Fruit fly (Drosophila melanogaster) whole organism, pupa: ENCODE measurements around the gene Polr2D.

Experiments
- CG12605 ChIP-seq: fragments of 200-800 bp; sonication (Bioruptor generic); IDR thresholded peaks from 2 replicates; pipeline ENCODE4 v1.3.6; 2022; ENCODE audit warnings: missing biosample characterization, missing genetic modification characterization
- CG14655 ChIP-seq: fragments of 200-800 bp; sonication (Bioruptor generic); optimal IDR thresholded peaks from 3 replicates; lab custom pipeline; 2017; ENCODE audit warnings: mild to moderate bottlenecking, missing biosample characterization, missing genetic modification reagents, missing genetic modification characterization
- CG15710 ChIP-seq: fragments of 200-800 bp; sonication (Bioruptor generic); optimal IDR thresholded peaks from 2 replicates; lab custom pipeline; 2018; ENCODE audit warnings: missing biosample characterization, mild to moderate bottlenecking, missing genetic modification characterization, moderate library complexity
- CG4496 ChIP-seq: fragments of 200-800 bp; sonication (Bioruptor generic); IDR thresholded peaks from 3 replicates; pipeline ENCODE4 v1.3.6; 2022; ENCODE audit warnings: missing biosample characterization, missing genetic modification characterization
- CG8301 ChIP-seq: fragments of 200-800 bp; sonication (Bioruptor generic); optimal IDR thresholded peaks from 2 replicates; lab custom pipeline; 2018; ENCODE audit warnings: missing biosample characterization, mild to moderate bottlenecking, missing genetic modification characterization
- D1 ChIP-seq: fragments of 200-800 bp; sonication (Bioruptor generic); optimal IDR thresholded peaks from 2 replicates; lab custom pipeline; 2018; ENCODE audit warnings: missing biosample characterization, mild to moderate bottlenecking, missing genetic modification characterization, moderate library complexity
- gl ChIP-seq: fragments of 200-800 bp; sonication (Bioruptor generic); optimal IDR thresholded peaks from 2 replicates; lab custom pipeline; 2018; ENCODE audit warnings: missing biosample characterization, mild to moderate bottlenecking, missing genetic modification characterization

DNA sequence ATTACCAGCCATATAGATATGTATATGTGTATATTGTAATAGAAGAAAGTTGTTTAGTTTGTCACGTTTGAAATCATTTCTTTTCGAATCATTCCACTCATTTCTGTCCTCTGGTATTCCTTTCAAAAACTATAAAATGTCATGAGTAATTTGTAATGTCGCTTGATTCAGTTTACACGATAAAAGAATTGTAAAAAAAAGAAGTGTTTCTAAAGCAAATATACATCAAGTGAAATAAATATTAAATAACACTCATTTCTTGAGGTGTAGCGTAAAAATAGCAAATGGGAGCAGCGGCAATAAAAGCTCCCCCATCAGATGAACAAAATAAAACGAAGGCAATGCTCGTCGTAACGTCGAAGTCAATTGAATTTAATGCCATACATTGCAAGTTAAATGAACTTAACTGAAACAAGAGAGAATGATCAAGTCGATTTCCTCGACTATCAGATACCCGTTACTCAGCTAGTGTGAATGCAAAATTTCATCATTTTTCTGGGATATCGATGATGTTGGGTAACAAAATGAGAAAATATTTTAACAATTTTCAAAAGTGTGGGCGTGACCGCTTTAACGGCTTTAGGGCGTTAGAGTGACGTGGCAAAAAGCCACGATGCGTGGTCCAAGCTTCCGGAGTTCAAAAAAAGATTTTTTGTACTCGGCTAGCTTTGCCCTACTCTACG is 40.1 kb upstream of the Polr2D start:
- TF ChIP-seq CG14655 (GFP tag; lab: Kevin White, UChicago) (no peak), CG8301 (peak; percentile 48), CG4496 (GFP tag; lab: Robert Waterston, UW) (no peak), CG12605 (no peak), D1 (tag; lab: Kevin White, UChicago) (no peak), gl (tag; lab: Kevin White, UChicago) (no peak), CG15710 (tag; lab: Kevin White, UChicago) (peak; percentile 52)
